Worm (Caenorhabditis elegans) whole organism, L2 larva: Measurements from ENCODE around the gene K09A9.6.

ENCODE experiments used
- C34F6.9 ChIP-seq: fragments of 150-350 bp; optimal IDR thresholded peaks from 2 replicates; lab custom pipeline; 2014; ENCODE audit warnings: missing biosample characterization, missing genetic modification characterization
- F13H6.1 ChIP-seq: sonication (generic microtip); optimal IDR thresholded peaks from 2 replicates; lab custom pipeline; 2016; ENCODE audit warnings: missing genetic modification characterization, missing compliant biosample characterization
- Y55F3AM.14 ChIP-seq: fragments of 200-800 bp; sonication (Bioruptor generic); optimal IDR thresholded peaks from 2 replicates; lab custom pipeline; 2018; ENCODE audit warnings: mild to moderate bottlenecking, missing genetic modification characterization, missing compliant biosample characterization
- ama-1 ChIP-seq: fragments of 150-350 bp; optimal IDR thresholded peaks from 2 replicates; lab custom pipeline; 2018; ENCODE audit warnings: inconsistent platforms
- blmp-1 ChIP-seq: sonication (generic microtip); optimal IDR thresholded peaks from 2 replicates; lab custom pipeline; 2017; ENCODE audit warnings: missing genetic modification characterization, mild to moderate bottlenecking, missing compliant biosample characterization, antibody characterized with exemption, moderate library complexity; ENCODE audit not compliant: insufficient read depth
- ceh-16 ChIP-seq: fragments of 150-350 bp; optimal IDR thresholded peaks from 2 replicates; lab custom pipeline; 2014; ENCODE audit warnings: missing biosample characterization, missing genetic modification characterization
- ceh-82 ChIP-seq: fragments of 150-350 bp; optimal IDR thresholded peaks from 2 replicates; lab custom pipeline; 2014; ENCODE audit warnings: missing biosample characterization, missing genetic modification characterization
- crh-2 ChIP-seq: sonication (generic microtip); optimal IDR thresholded peaks from 2 replicates; lab custom pipeline; 2017; ENCODE audit warnings: missing biosample characterization, missing genetic modification characterization
- dmd-4 ChIP-seq: sonication (generic microtip); optimal IDR thresholded peaks from 2 replicates; lab custom pipeline; 2017; ENCODE audit warnings: missing biosample characterization, missing genetic modification characterization
- egl-27 ChIP-seq: sonication (generic microtip); optimal IDR thresholded peaks from 3 replicates; lab custom pipeline; 2017; ENCODE audit warnings: missing biosample characterization, missing genetic modification reagents, missing genetic modification characterization
- elt-1 ChIP-seq: fragments of 150-350 bp; optimal IDR thresholded peaks from 2 replicates; lab custom pipeline; 2014; ENCODE audit warnings: missing biosample characterization, missing genetic modification characterization
- elt-3 ChIP-seq: sonication (generic microtip); optimal IDR thresholded peaks from 2 replicates; lab custom pipeline; 2017; ENCODE audit warnings: missing biosample characterization, missing genetic modification characterization
- fos-1 ChIP-seq: fragments of 150-350 bp; optimal IDR thresholded peaks from 2 replicates; lab custom pipeline; 2014; ENCODE audit warnings: missing biosample characterization, missing genetic modification characterization
- gmeb-1 ChIP-seq: fragments of 150-350 bp; optimal IDR thresholded peaks from 2 replicates; lab custom pipeline; 2014; ENCODE audit warnings: missing biosample characterization, missing genetic modification characterization
- lin-11 ChIP-seq: fragments of 150-350 bp; sonication (generic microtip); optimal IDR thresholded peaks from 2 replicates; lab custom pipeline; 2014; ENCODE audit warnings: missing biosample characterization, missing genetic modification characterization, inconsistent platforms, mixed read lengths
- lsy-2 ChIP-seq, 2 experiments: fragments of 150-350 bp in 1 of 2; sonication (generic microtip) in 1 of 2; optimal IDR thresholded peaks; 2 replicates each; lab custom pipeline; 2014 to 2017; ENCODE audit warnings: missing biosample characterization in 2 of 2, missing genetic modification characterization in 2 of 2
- mab-5 ChIP-seq: fragments of 150-350 bp; optimal IDR thresholded peaks from 2 replicates; lab custom pipeline; 2014; ENCODE audit warnings: missing biosample characterization, missing genetic modification characterization
- mbf-1 ChIP-seq: sonication (generic microtip); optimal IDR thresholded peaks from 2 replicates; lab custom pipeline; 2017; ENCODE audit warnings: missing biosample characterization, missing genetic modification characterization
- mdl-1 ChIP-seq, 2 experiments: fragments of 150-350 bp in 1 of 2; sonication (generic microtip) in 1 of 2; optimal IDR thresholded peaks; 2 replicates each; lab custom pipeline; 2017; ENCODE audit warnings: missing biosample characterization in 2 of 2, missing genetic modification characterization in 2 of 2
- nhr-10 ChIP-seq: sonication (generic microtip); optimal IDR thresholded peaks from 2 replicates; lab custom pipeline; 2017; ENCODE audit warnings: missing biosample characterization, missing genetic modification characterization
- nhr-11 ChIP-seq: fragments of 150-350 bp; optimal IDR thresholded peaks from 2 replicates; lab custom pipeline; 2014; ENCODE audit warnings: missing biosample characterization, missing genetic modification characterization
- nhr-129 ChIP-seq: fragments of 150-350 bp; optimal IDR thresholded peaks from 2 replicates; lab custom pipeline; 2014; ENCODE audit warnings: missing biosample characterization, missing genetic modification characterization
- nhr-21 ChIP-seq: fragments of 150-350 bp; optimal IDR thresholded peaks from 2 replicates; lab custom pipeline; 2014; ENCODE audit warnings: missing biosample characterization, missing genetic modification characterization
- nhr-25 ChIP-seq: fragments of 150-350 bp; sonication (generic microtip); optimal IDR thresholded peaks from 3 replicates; lab custom pipeline; 2014; ENCODE audit warnings: missing biosample characterization, missing genetic modification characterization
- nhr-6 ChIP-seq: fragments of 150-350 bp; optimal IDR thresholded peaks from 2 replicates; lab custom pipeline; 2014; ENCODE audit warnings: missing biosample characterization, missing genetic modification characterization
- sem-4 ChIP-seq: fragments of 150-350 bp; optimal IDR thresholded peaks from 2 replicates; lab custom pipeline; 2014; ENCODE audit warnings: missing biosample characterization, missing genetic modification reagents, missing genetic modification characterization
- sma-3 ChIP-seq: sonication (generic microtip); optimal IDR thresholded peaks from 2 replicates; lab custom pipeline; 2016; ENCODE audit warnings: missing genetic modification reagents, missing genetic modification characterization, missing compliant biosample characterization
- sma-9 ChIP-seq, 2 experiments: fragments of 150-350 bp in 1 of 2; sonication (generic microtip) in 1 of 2; optimal IDR thresholded peaks; 2 replicates each; lab custom pipeline; 2014 to 2016; ENCODE audit warnings: missing genetic modification characterization in 2 of 2, mild to moderate bottlenecking in 1 of 2, missing biosample characterization in 1 of 2, missing compliant biosample characterization in 1 of 2, missing genetic modification reagents in 1 of 2, moderate library complexity in 1 of 2
- snpc-4 ChIP-seq: fragments of 150-350 bp; optimal IDR thresholded peaks from 2 replicates; lab custom pipeline; 2014; ENCODE audit warnings: missing biosample characterization, missing genetic modification characterization
- unc-39 ChIP-seq: fragments of 150-350 bp; optimal IDR thresholded peaks from 2 replicates; lab custom pipeline; 2014; ENCODE audit warnings: missing biosample characterization, missing genetic modification characterization
- unc-55 ChIP-seq: fragments of 150-350 bp; sonication (generic microtip); optimal IDR thresholded peaks from 3 replicates; lab custom pipeline; 2014; ENCODE audit warnings: missing biosample characterization, missing genetic modification reagents, missing genetic modification characterization
- unc-62 ChIP-seq: fragments of 150-350 bp; optimal IDR thresholded peaks from 2 replicates; lab custom pipeline; 2014; ENCODE audit warnings: missing biosample characterization, missing genetic modification reagents, missing genetic modification characterization
- ztf-11 ChIP-seq: sonication (generic microtip); optimal IDR thresholded peaks from 2 replicates; lab custom pipeline; 2017; ENCODE audit warnings: missing biosample characterization, missing genetic modification characterization

K09A9.6 gene

ce11 chrX:15619273-15619672 lies 42.2 kb downstream of the K09A9.6 start:
- TF ChIP-seq ama-1 (lab: Kevin White, UChicago) (no peak), ceh-16 (no peak), C34F6.9 (tag; lab: Kevin White, UChicago) (peak; percentile 43), elt-3 (tag; lab: Kevin White, UChicago) (no peak), F13H6.1 (no peak), nhr-10 (tag; lab: Kevin White, UChicago) (no peak), snpc-4 (tag; lab: Kevin White, UChicago) (no peak), lin-11 (peak; percentile 36), sma-3 (GFP tag; lab: Kevin White, UChicago) (peak; percentile 24), mab-5 (tag; lab: Kevin White, UChicago) (no peak), fos-1 (tag; lab: Kevin White, UChicago) (peak; percentile 32), sma-9 (GFP tag; optimal IDR thresholded peaks at IDR 0.05; lab: Kevin White, UChicago) (peak; percentile 40), sma-9 (tag; optimal IDR thresholded peaks at IDR 0.05; lab: Kevin White, UChicago) (no peak), Y55F3AM.14 (GFP tag; lab: Kevin White, UChicago) (no peak), unc-55 (GFP tag; lab: Kevin White, UChicago) (no peak), nhr-11 (tag; lab: Kevin White, UChicago) (no peak), lsy-2 (tag; optimal IDR thresholded peaks at IDR 0.05; lab: Kevin White, UChicago) (peak in 1 of 2 experiments; percentile 5), nhr-129 (peak; percentile 18), ztf-11 (tag; lab: Kevin White, UChicago) (no peak)

ce11 chrX:15620200-15620599 lies 43.2 kb downstream of the K09A9.6 start, which contains the start of gene K09E9.1:
TSS of gene K09E9.1 (plus strand) at chrX:15620500.
- TF ChIP-seq elt-1 (no peak), ceh-82 (tag; lab: Kevin White, UChicago) (no peak), ceh-16 (no peak), fos-1 (tag; lab: Kevin White, UChicago) (peak; percentile 17), sem-4 (tag; lab: Kevin White, UChicago) (no peak), lin-11 (no peak), unc-39 (tag; lab: Kevin White, UChicago) (no peak), crh-2 (no peak)

DNA sequence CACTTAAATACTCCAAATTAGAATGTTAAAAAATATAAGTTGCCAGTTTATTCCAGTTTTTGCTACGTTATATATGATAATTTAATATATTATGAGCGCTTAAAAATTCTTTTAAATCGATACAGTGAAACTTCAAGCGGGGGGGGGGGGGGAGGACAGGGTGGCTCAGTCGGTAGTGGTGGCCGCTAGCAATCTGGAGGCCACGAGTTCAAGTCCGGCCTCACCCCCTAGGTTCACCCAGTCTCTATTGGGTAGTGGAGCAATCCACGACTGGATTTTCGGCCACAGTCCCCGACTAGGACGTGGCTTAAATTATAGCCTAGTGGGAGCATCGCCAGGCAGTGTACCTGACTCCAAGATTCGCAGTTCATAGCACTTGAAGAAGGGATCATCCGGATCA lies 44.0 kb downstream of the K09A9.6 start:
- TF ChIP-seq blmp-1, result no peak

DNA sequence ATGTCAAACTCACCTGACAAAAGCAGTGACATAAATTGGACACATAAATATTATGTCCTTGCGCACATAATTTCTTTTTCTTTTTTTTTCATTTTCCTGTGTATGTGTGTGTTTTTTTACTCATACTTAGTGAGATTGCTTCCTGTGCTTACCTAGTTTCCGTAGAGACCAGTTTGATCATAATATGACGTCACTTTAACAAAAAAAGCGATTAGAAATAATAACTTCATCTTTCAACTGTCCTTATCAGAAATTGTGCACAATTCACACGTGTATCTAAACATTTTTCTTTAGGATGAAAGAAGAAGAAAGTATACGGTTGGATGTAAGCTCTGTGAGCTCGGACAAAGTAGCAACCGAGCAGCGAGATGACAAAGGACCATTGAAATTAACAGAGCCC lies 45.0 kb downstream of the K09A9.6 start:
- TF ChIP-seq mbf-1 (tag; lab: Kevin White, UChicago) (no peak), sma-9 (GFP tag; optimal IDR thresholded peaks at IDR 0.05; lab: Kevin White, UChicago) (peak; percentile 38), sma-9 (tag; optimal IDR thresholded peaks at IDR 0.05; lab: Kevin White, UChicago) (no peak), nhr-6 (tag; lab: Kevin White, UChicago) (no peak), dmd-4 (no peak), nhr-11 (tag; lab: Kevin White, UChicago) (no peak), fos-1 (tag; lab: Kevin White, UChicago) (peak; percentile 65), crh-2 (peak; percentile 36), egl-27 (tag; lab: Kevin White, UChicago) (no peak), unc-62 (GFP tag; lab: Kevin White, UChicago) (no peak), C34F6.9 (tag; lab: Kevin White, UChicago) (no peak), gmeb-1 (tag; lab: Kevin White, UChicago) (no peak), nhr-129 (no peak)
- TF ChIP-seq, all 48 proteins: peak for 3

- TF ChIP-seq nhr-21 (tag; lab: Kevin White, UChicago) (peak; percentile 51), sma-3 (GFP tag; lab: Kevin White, UChicago) (peak; percentile 51), mab-5 (tag; lab: Kevin White, UChicago) (peak; percentile 61), nhr-25 (tag; lab: Kevin White, UChicago) (peak; percentile 57), ztf-11 (tag; lab: Kevin White, UChicago) (no peak), fos-1 (tag; lab: Kevin White, UChicago) (peak; percentile 38), mdl-1 (tag; optimal IDR thresholded peaks at IDR 0.05; lab: Kevin White, UChicago) (no peak), blmp-1 (peak; percentile 43), sma-9 (GFP tag; optimal IDR thresholded peaks at IDR 0.05; lab: Kevin White, UChicago) (peak; percentile 67), sma-9 (tag; optimal IDR thresholded peaks at IDR 0.05; lab: Kevin White, UChicago) (no peak)
Observed at ce11 chrX:15626119-15626850, 49.2 kb downstream of the K09A9.6 start.
